Worm (Caenorhabditis elegans) whole organism, dauer: Measurements from ENCODE around the gene F58E6.11.

ENCODE experiments used
- unc-62 ChIP-seq: sonication (generic microtip); optimal IDR thresholded peaks from 2 replicates; lab custom pipeline; 2017; ENCODE audit warnings: missing biosample characterization, missing genetic modification reagents, missing genetic modification characterization

Gene F58E6.11

ce11 chrV:9739402-9739801 lies 18.4 kb downstream of the F58E6.11 start, which contains the start of gene marc-1:
marc-1 (plus strand) TSS chrV:9739702.
- TF ChIP-seq unc-62 = no peak

ce11 chrV:9738077-9738705 lies 19.6 kb downstream of the F58E6.11 start:
- TF ChIP-seq unc-62 = no peak

- no peak for TF ChIP-seq unc-62
Observed at ce11 chrV:9737287-9737686, 20.5 kb downstream of the F58E6.11 start, which contains the start of gene aqp-4. aqp-4 (plus strand) TSS chrV:9737556.

- no peak for TF ChIP-seq unc-62
Observed at ce11 chrV:9733920-9734454, 23.8 kb downstream of the F58E6.11 start, which contains the start of gene cal-7. cal-7 (plus strand) TSS chrV:9734103.

ce11 chrV:9731852-9732251 lies 25.9 kb downstream of the F58E6.11 start:
- TF ChIP-seq unc-62 = no peak

- peak; percentile 28 for TF ChIP-seq unc-62
Observed at ce11 chrV:9730743-9731706, 26.8 kb downstream of the F58E6.11 start.

ce11 chrV:9729462-9730162 lies 28.2 kb downstream of the F58E6.11 start, which contains the start of the genes aagr-3 and drap-1:
aagr-3 (minus strand) TSS chrV:9729512.
drap-1 (plus strand) TSS chrV:9730106.
- TF ChIP-seq unc-62 = no peak

ce11 chrV:9725719-9726118 lies 32.1 kb downstream of the F58E6.11 start:
- TF ChIP-seq unc-62 = no peak

- no peak for TF ChIP-seq unc-62
Observed at ce11 chrV:9724021-9724671, 33.6 kb downstream of the F58E6.11 start, which contains the start of gene slcr-46.3. slcr-46.3 (minus strand) TSS chrV:9724106.

ce11 chrV:9716397-9716796 lies 41.4 kb downstream of the F58E6.11 start, which contains the start of gene str-188:
str-188 (plus strand) TSS chrV:9716697.
- no peak for TF ChIP-seq unc-62

- TF ChIP-seq unc-62 = no peak
Observed at ce11 chrV:9714909-9715308, 42.9 kb downstream of the F58E6.11 start, which contains the start of gene F40F9.3. F40F9.3 (plus strand) TSS chrV:9715209.

ce11 chrV:9713532-9713931 lies 44.3 kb downstream of the F58E6.11 start, which contains the start of gene F40F9.10:
F40F9.10 (minus strand) TSS chrV:9713632.
- no peak for TF ChIP-seq unc-62

- TF ChIP-seq unc-62 = no peak
Observed at ce11 chrV:9712418-9713173, 45.2 kb downstream of the F58E6.11 start.

ce11 chrV:9711174-9711573 lies 46.6 kb downstream of the F58E6.11 start:
- TF ChIP-seq unc-62 = no peak

- no peak for TF ChIP-seq unc-62
Observed at ce11 chrV:9709747-9710146, 48.0 kb downstream of the F58E6.11 start, which contains the start of gene tag-120. tag-120 (minus strand) TSS chrV:9709814.
